Fruit fly (Drosophila melanogaster) whole organism, embryonic: ENCODE results near the gene IntS2.

Experiments
- B-H2 ChIP-seq: fragments of 200-800 bp; sonication (Bioruptor generic); optimal IDR thresholded peaks from 2 replicates; lab custom pipeline; 2018; ENCODE audit warnings: missing biosample characterization, mild to moderate bottlenecking, missing genetic modification characterization
- BEAF-32 ChIP-seq: fragments of 200-800 bp; sonication (Bioruptor generic); optimal IDR thresholded peaks from 3 replicates; lab custom pipeline; 2017; ENCODE audit warnings: missing biosample characterization, missing genetic modification characterization, mild to moderate bottlenecking, moderate library complexity, missing genetic modification reagents
- CG10979 ChIP-seq: fragments of 200-800 bp; sonication (Bioruptor generic); optimal IDR thresholded peaks from 2 replicates; lab custom pipeline; 2018; ENCODE audit warnings: missing biosample characterization, mild to moderate bottlenecking, missing genetic modification characterization, moderate library complexity
- CG11398 ChIP-seq: fragments of 200-800 bp; sonication (Bioruptor generic); optimal IDR thresholded peaks from 2 replicates; lab custom pipeline; 2016; ENCODE audit warnings: missing biosample characterization, missing genetic modification characterization
- CG13775 ChIP-seq: fragments of 200-800 bp; sonication (Bioruptor generic); optimal IDR thresholded peaks from 3 replicates; lab custom pipeline; 2017; ENCODE audit warnings: missing biosample characterization, mild to moderate bottlenecking, missing genetic modification characterization
- CG15011 ChIP-seq: fragments of 200-800 bp; sonication (Bioruptor generic); optimal IDR thresholded peaks from 3 replicates; lab custom pipeline; 2018; ENCODE audit warnings: missing biosample characterization, mild to moderate bottlenecking, missing genetic modification characterization
- CG15269 ChIP-seq: fragments of 200-800 bp; sonication (Bioruptor generic); optimal IDR thresholded peaks from 2 replicates; lab custom pipeline; 2018; ENCODE audit warnings: missing biosample characterization, mild to moderate bottlenecking, missing genetic modification characterization, moderate library complexity
- CG17359 ChIP-seq: fragments of 200-800 bp; sonication (Bioruptor generic); optimal IDR thresholded peaks from 3 replicates; lab custom pipeline; 2018; ENCODE audit warnings: missing biosample characterization, mild to moderate bottlenecking, missing genetic modification characterization, moderate library complexity
- CG2116 ChIP-seq: fragments of 200-800 bp; sonication (Bioruptor generic); optimal IDR thresholded peaks from 3 replicates; lab custom pipeline; 2018; ENCODE audit warnings: missing biosample characterization, mild to moderate bottlenecking, missing genetic modification characterization
- CG30403 ChIP-seq: fragments of 200-800 bp; sonication (Bioruptor generic); optimal IDR thresholded peaks from 3 replicates; lab custom pipeline; 2016; ENCODE audit warnings: missing biosample characterization, missing genetic modification characterization
- CG32772 ChIP-seq: fragments of 200-800 bp; sonication (Bioruptor generic); IDR thresholded peaks from 2 replicates; pipeline ENCODE4 v1.3.6; 2022; ENCODE audit warnings: missing biosample characterization, missing genetic modification characterization
- CG34422 ChIP-seq: fragments of 200-800 bp; sonication (Bioruptor generic); IDR thresholded peaks from 3 replicates; pipeline ENCODE4 v1.3.6; 2022; ENCODE audit warnings: missing biosample characterization, missing genetic modification characterization
- CG4282 ChIP-seq: fragments of 200-800 bp; sonication (Bioruptor generic); optimal IDR thresholded peaks from 2 replicates; lab custom pipeline; 2016; ENCODE audit warnings: missing biosample characterization, missing genetic modification characterization
- CG8924 ChIP-seq: fragments of 200-800 bp; optimal IDR thresholded peaks from 3 replicates; lab custom pipeline; 2019; ENCODE audit warnings: missing biosample characterization, mild to moderate bottlenecking, missing genetic modification characterization, moderate library complexity
- CTCF ChIP-seq: fragments of 200-800 bp; sonication (Bioruptor generic); optimal IDR thresholded peaks from 2 replicates; lab custom pipeline; 2017; ENCODE audit warnings: missing biosample characterization, mild to moderate bottlenecking, missing genetic modification characterization, moderate library complexity
- Camta ChIP-seq: fragments of 200-800 bp; sonication (Bioruptor generic); optimal IDR thresholded peaks from 2 replicates; lab custom pipeline; 2016; ENCODE audit warnings: missing biosample characterization, missing genetic modification characterization
- Ets97D ChIP-seq: fragments of 200-800 bp; sonication (Bioruptor generic); optimal IDR thresholded peaks from 3 replicates; lab custom pipeline; 2016; ENCODE audit warnings: missing biosample characterization, missing genetic modification characterization
- HHEX ChIP-seq: fragments of 200-800 bp; sonication (Bioruptor generic); optimal IDR thresholded peaks from 3 replicates; lab custom pipeline; 2017; ENCODE audit warnings: missing biosample characterization, mild to moderate bottlenecking, missing genetic modification characterization, missing genetic modification reagents
- Hmx ChIP-seq: fragments of 200-800 bp; sonication (Bioruptor generic); optimal IDR thresholded peaks from 2 replicates; lab custom pipeline; 2016; ENCODE audit warnings: missing biosample characterization, missing genetic modification characterization
- MESR4 ChIP-seq: fragments of 200-800 bp; sonication (Bioruptor generic); optimal IDR thresholded peaks from 2 replicates; lab custom pipeline; 2018; ENCODE audit warnings: missing biosample characterization, mild to moderate bottlenecking, missing genetic modification characterization, moderate library complexity
- Neu2 ChIP-seq: fragments of 200-800 bp; sonication (Bioruptor generic); optimal IDR thresholded peaks from 3 replicates; lab custom pipeline; 2016; ENCODE audit warnings: missing biosample characterization, missing genetic modification characterization, borderline replicate concordance
- Nf-YA ChIP-seq: fragments of 200-800 bp; sonication (Bioruptor generic); IDR thresholded peaks from 2 replicates; pipeline ENCODE4 v1.3.6; 2022; ENCODE audit warnings: missing biosample characterization, missing genetic modification characterization
- NfI ChIP-seq: fragments of 200-800 bp; sonication (Bioruptor generic); optimal IDR thresholded peaks from 3 replicates; lab custom pipeline; 2018; ENCODE audit warnings: missing biosample characterization, mild to moderate bottlenecking, missing genetic modification characterization, moderate library complexity
- Ravus ChIP-seq: fragments of 200-800 bp; sonication (Bioruptor generic); IDR thresholded peaks from 2 replicates; pipeline ENCODE4 v1.3.6; 2022; ENCODE audit warnings: missing biosample characterization, missing genetic modification characterization
- Sin3A ChIP-seq: fragments of >200 bp; optimal IDR thresholded peaks from 2 replicates; lab custom pipeline; 2018
- Xbp1 ChIP-seq: fragments of 200-800 bp; sonication (Bioruptor generic); optimal IDR thresholded peaks from 3 replicates; lab custom pipeline; 2016; ENCODE audit warnings: missing biosample characterization, mild to moderate bottlenecking, missing genetic modification characterization
- Xrp1 ChIP-seq: fragments of 200-800 bp; sonication (Bioruptor generic); IDR thresholded peaks from 2 replicates; pipeline ENCODE4 v1.3.6; 2022; ENCODE audit warnings: missing biosample characterization, missing genetic modification characterization
- YL-1 ChIP-seq: fragments of 200-800 bp; sonication (Bioruptor generic); optimal IDR thresholded peaks from 3 replicates; lab custom pipeline; 2017; ENCODE audit warnings: missing biosample characterization, mild to moderate bottlenecking, missing genetic modification characterization
- al ChIP-seq: fragments of 200-800 bp; sonication (Bioruptor generic); IDR thresholded peaks from 2 replicates; pipeline ENCODE4 v1.3.6; 2022; ENCODE audit warnings: missing biosample characterization, missing genetic modification characterization
- ash1 ChIP-seq: fragments of 200-800 bp; sonication (Bioruptor generic); optimal IDR thresholded peaks from 2 replicates; lab custom pipeline; 2018; ENCODE audit warnings: missing biosample characterization, mild to moderate bottlenecking, missing genetic modification characterization
- fu2 ChIP-seq: fragments of 200-800 bp; sonication (Bioruptor generic); optimal IDR thresholded peaks from 2 replicates; lab custom pipeline; 2016; ENCODE audit warnings: missing biosample characterization, missing genetic modification characterization
- gsb ChIP-seq: fragments of 200-800 bp; sonication (Bioruptor generic); IDR thresholded peaks from 2 replicates; pipeline ENCODE4 v1.3.6; 2022; ENCODE audit warnings: missing biosample characterization, missing genetic modification characterization
- jigr1 ChIP-seq: fragments of 200-800 bp; sonication (Bioruptor generic); IDR thresholded peaks from 3 replicates; pipeline ENCODE4 v1.3.6; 2022; ENCODE audit warnings: missing biosample characterization, missing genetic modification characterization
- jing ChIP-seq: fragments of 200-800 bp; sonication (Bioruptor generic); optimal IDR thresholded peaks from 2 replicates; lab custom pipeline; 2018; ENCODE audit warnings: missing biosample characterization, mild to moderate bottlenecking, missing genetic modification characterization
- kay ChIP-seq: fragments of 200-800 bp; sonication (Bioruptor generic); optimal IDR thresholded peaks from 2 replicates; lab custom pipeline; 2016; ENCODE audit warnings: missing biosample characterization, missing genetic modification characterization
- lab ChIP-seq: fragments of 200-800 bp; sonication (Bioruptor generic); optimal IDR thresholded peaks from 3 replicates; lab custom pipeline; 2017; ENCODE audit warnings: missing biosample characterization, missing genetic modification characterization, mild to moderate bottlenecking, moderate library complexity, missing genetic modification reagents
- lbe ChIP-seq: fragments of 200-800 bp; sonication (Bioruptor generic); optimal IDR thresholded peaks from 2 replicates; lab custom pipeline; 2016; ENCODE audit warnings: missing biosample characterization, mild to moderate bottlenecking, missing genetic modification characterization
- lola ChIP-seq, 3 experiments: fragments of >200 bp in 2 of 3; fragments of 200-800 bp in 1 of 3; sonication (Bioruptor generic) in 1 of 3; optimal IDR thresholded peaks; 2 replicates each; lab custom pipeline; 2017 to 2019; ENCODE audit warnings: missing biosample characterization in 3 of 3, missing genetic modification characterization in 3 of 3, mild to moderate bottlenecking in 1 of 3, moderate library complexity in 1 of 3
- mld ChIP-seq: fragments of 200-800 bp; sonication (Bioruptor generic); IDR thresholded peaks from 3 replicates; pipeline ENCODE4 v1.3.6; 2022; ENCODE audit warnings: missing biosample characterization, missing genetic modification characterization; ENCODE audit not compliant: partially characterized antibody
- nau ChIP-seq: fragments of 200-800 bp; sonication (Bioruptor generic); optimal IDR thresholded peaks from 3 replicates; lab custom pipeline; 2017; ENCODE audit warnings: missing biosample characterization, mild to moderate bottlenecking, missing genetic modification characterization, missing genetic modification reagents
- otp ChIP-seq: fragments of 200-800 bp; sonication (Bioruptor generic); IDR thresholded peaks from 3 replicates; pipeline ENCODE4, ENCODE4 v1.3.6; 2022; ENCODE audit warnings: missing biosample characterization, missing genetic modification characterization
- ranshi ChIP-seq: fragments of 200-800 bp; sonication (Bioruptor generic); IDR thresholded peaks from 2 replicates; pipeline ENCODE4 v1.3.6; 2022; ENCODE audit warnings: missing biosample characterization, missing genetic modification characterization
- repo ChIP-seq: fragments of 200-800 bp; sonication (Bioruptor generic); optimal IDR thresholded peaks from 2 replicates; lab custom pipeline; 2016; ENCODE audit warnings: missing biosample characterization, missing genetic modification characterization
- sens ChIP-seq: fragments of 200-800 bp; sonication (Bioruptor generic); peaks from one replicate; lab custom pipeline; 2016; ENCODE audit warnings: missing biosample characterization, missing genetic modification characterization
- tna ChIP-seq: fragments of 200-800 bp; sonication (Bioruptor generic); IDR thresholded peaks from 2 replicates; pipeline ENCODE4 v1.3.6; 2022; ENCODE audit warnings: missing biosample characterization, missing genetic modification characterization; ENCODE audit not compliant: partially characterized antibody

The IntS2 gene

DNA sequence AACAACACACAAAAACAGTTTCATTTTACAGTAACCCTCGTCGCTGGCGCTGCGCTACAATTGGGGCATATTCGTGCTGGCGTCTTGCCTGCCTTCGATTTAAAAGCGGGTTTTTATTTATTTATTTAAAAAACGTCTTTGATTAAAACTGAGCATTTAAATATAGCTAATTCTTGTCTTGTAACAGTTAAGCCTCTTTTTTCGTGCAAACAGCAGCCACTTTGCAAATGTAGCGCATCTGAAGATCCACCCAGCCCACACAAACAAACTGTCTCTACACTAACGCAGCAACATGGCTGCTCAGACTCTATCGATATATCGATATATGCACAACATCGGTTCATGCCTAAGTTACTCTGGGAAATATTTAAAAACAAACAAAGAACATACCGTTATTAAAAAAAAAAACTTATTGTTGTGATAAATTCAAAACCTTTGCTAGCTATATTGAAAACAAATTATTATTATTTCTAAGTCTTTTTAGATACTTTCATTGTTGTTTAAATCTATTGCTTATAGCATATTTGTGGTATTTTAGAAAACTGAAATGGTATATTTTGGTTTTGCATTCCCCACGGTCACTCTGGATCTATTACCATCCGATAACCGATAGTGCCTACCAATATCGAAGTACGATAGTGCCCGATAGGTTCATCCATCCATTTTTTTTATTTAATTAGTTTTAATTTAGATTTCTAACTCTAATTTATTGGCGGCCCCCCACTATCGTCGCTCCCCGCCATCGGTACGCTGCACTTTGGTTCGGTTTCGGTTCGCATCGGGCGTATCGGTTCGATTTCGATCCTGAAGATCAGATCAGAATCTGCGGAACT lies 46.3 kb upstream of the IntS2 start, which contains the start of the genes CG8188 and par-6 (continued):
- TF ChIP-seq CG2116 (peak; percentile 98), ash1 (GFP tag; lab: Kevin White, UChicago) (no peak), Nf-YA (GFP tag; lab: Robert Waterston, UW) (peak; percentile 41; the same call in 1 of the 2 replicates)

DNA sequence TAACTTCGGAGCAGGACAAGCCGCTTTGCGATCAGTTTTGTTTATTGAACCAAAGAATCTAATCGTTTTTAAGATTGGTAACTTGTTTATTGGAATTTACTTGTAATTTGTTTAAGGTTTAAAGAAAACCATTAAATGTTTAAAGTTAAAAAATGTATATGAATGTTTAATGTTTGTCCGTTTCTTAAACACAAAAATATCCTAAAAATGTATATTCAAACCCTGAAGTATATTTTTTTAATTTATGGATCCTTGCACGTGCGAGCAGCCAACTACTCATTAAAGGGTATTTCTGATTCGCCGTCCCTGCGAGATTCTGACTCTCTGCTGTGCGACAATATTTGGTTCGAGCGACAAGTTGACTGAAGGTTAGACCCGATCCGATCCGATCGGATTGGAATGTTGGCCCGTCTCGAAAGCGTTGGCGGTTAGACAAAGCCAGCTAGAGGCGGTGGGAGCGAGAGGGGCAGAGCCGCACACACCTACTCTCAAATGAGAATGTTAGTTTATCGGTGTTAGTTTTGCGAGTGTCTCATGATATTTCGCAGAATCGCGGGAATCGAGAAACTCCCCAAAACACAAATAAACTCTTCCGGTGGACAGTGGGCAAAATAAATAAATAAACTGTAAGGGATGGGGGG lies 42.4 kb upstream of the IntS2 start:
- TF ChIP-seq gsb (GFP tag; lab: Robert Waterston, UW) = peak; percentile 69
- peak; percentile 57 for TF ChIP-seq Ets97D (GFP tag; lab: Kevin White, UChicago)
- TF ChIP-seq CG15269 (tag; lab: Kevin White, UChicago) = peak; percentile 90
- no peak for TF ChIP-seq mld (GFP tag; lab: Robert Waterston, UW)
- TF ChIP-seq Ravus (GFP tag; lab: Robert Waterston, UW) = peak; percentile 14; the same call in 1 of the 2 replicates
- TF ChIP-seq al (GFP tag; lab: Robert Waterston, UW) = peak; percentile 75
- TF ChIP-seq Camta (GFP tag; lab: Kevin White, UChicago) = peak; percentile 85
- TF ChIP-seq Neu2 (GFP tag; lab: Kevin White, UChicago) = peak; percentile 14
- peak; percentile 97 for TF ChIP-seq sens (GFP tag; lab: Kevin White, UChicago)
- peak; percentile 92 for TF ChIP-seq CG30403 (GFP tag; lab: Kevin White, UChicago)
- TF ChIP-seq Xbp1 (GFP tag; lab: Kevin White, UChicago) = peak; percentile 82
- TF ChIP-seq NfI = peak; percentile 81
- TF ChIP-seq CG11398 (GFP tag; lab: Kevin White, UChicago) = peak; percentile 68
- TF ChIP-seq YL-1 (GFP tag; lab: Kevin White, UChicago) = peak; percentile 1
- TF ChIP-seq CG8924 (tag; lab: Kevin White, UChicago) = peak; percentile 94
- peak; percentile 61 for TF ChIP-seq Hmx
- no peak for TF ChIP-seq tna
- TF ChIP-seq MESR4 (GFP tag; lab: Kevin White, UChicago) = no peak
- TF ChIP-seq CG34422 (GFP tag; lab: Robert Waterston, UW) = 0 out of 3 replicates have a peak, but pooled peaks have one; percentile 57
- TF ChIP-seq CG2116 = peak; percentile 56
- peak; percentile 55 for TF ChIP-seq lbe
- TF ChIP-seq CG17359 (tag; lab: Kevin White, UChicago) = peak; percentile 80
- TF ChIP-seq CG4282 = peak; percentile 11
- peak; percentile 67; the same call in 1 of the 2 replicates for TF ChIP-seq ranshi (GFP tag; lab: Robert Waterston, UW)
- 0 out of 3 replicates have a peak, but pooled peaks have one; percentile 19 for TF ChIP-seq jigr1 (GFP tag; lab: Robert Waterston, UW)
- TF ChIP-seq HHEX (GFP tag; lab: Kevin White, UChicago) = peak; percentile 83
- peak; percentile 47 for TF ChIP-seq jing (GFP tag; lab: Kevin White, UChicago)
- TF ChIP-seq B-H2 = peak; percentile 4
- peak; percentile 83 for TF ChIP-seq nau
- TF ChIP-seq CG15011 (GFP tag; lab: Kevin White, UChicago) = peak; percentile 89
- peak; percentile 87 for TF ChIP-seq CG10979 (tag; lab: Kevin White, UChicago)
- peak; percentile 87 for TF ChIP-seq CG13775 (GFP tag; lab: Kevin White, UChicago)
- 0 out of 3 replicates have a peak, but pooled peaks have one; percentile 6 for TF ChIP-seq otp
- peak; percentile 25 for TF ChIP-seq CTCF (GFP tag; lab: Kevin White, UChicago)
- TF ChIP-seq Xrp1 (GFP tag; lab: Robert Waterston, UW) = peak; percentile 73
- TF ChIP-seq fu2 (GFP tag; lab: Kevin White, UChicago) = peak; percentile 62
- TF ChIP-seq repo (GFP tag; lab: Kevin White, UChicago) = peak; percentile 63
- TF ChIP-seq lab (GFP tag; lab: Kevin White, UChicago) = peak; percentile 85
- TF ChIP-seq CG32772 (GFP tag; lab: Robert Waterston, UW) = peak; percentile 66
- no peak for TF ChIP-seq Sin3A (lab: Kevin White, UChicago)
- peak; percentile 72 for TF ChIP-seq kay (GFP tag; lab: Kevin White, UChicago)
- peak; percentile 13 for TF ChIP-seq BEAF-32 (GFP tag; lab: Kevin White, UChicago)
- TF ChIP-seq lola (GFP tag; optimal IDR thresholded peaks at IDR 0.05; lab: Kevin White, UChicago) = peak in 1 of 3 experiments; percentile 87
